Fruit fly (Drosophila melanogaster): ENCODE data around the gene Iml1.

The Iml1 gene

dm6 chr3L:1549634-1550071 is 15.8 kb upstream of the Iml1 start (continued):
- TF ChIP-seq CG14667 (GFP tag; IDR thresholded peaks at IDR 0.05) (no peak), org-1 (GFP tag; optimal IDR thresholded peaks at IDR 0.05) (no peak), CG32767 (GFP tag; IDR thresholded peaks at IDR 0.05) (no peak), tx (GFP tag; optimal IDR thresholded peaks at IDR 0.05) (no peak), CG13424 (tag; optimal IDR thresholded peaks at IDR 0.05) (no peak), az2 (GFP tag; optimal IDR thresholded peaks at IDR 0.05) (no peak), CG3726 (GFP tag; IDR thresholded peaks at IDR 0.05) (no peak), CG12769 (tag; optimal IDR thresholded peaks at IDR 0.05) (peak; percentile 16), CG2199 (GFP tag; IDR thresholded peaks at IDR 0.05) (0 out of 3 replicates have a peak, but pooled peaks have one; percentile 27), bab2 (GFP tag; optimal IDR thresholded peaks at IDR 0.05) (no peak), CG16815 (GFP tag; optimal IDR thresholded peaks at IDR 0.05) (no peak), CG12104 (GFP tag; optimal IDR thresholded peaks at IDR 0.05) (no peak), so (GFP tag; IDR thresholded peaks at IDR 0.05) (peak; percentile 49; the same call in 1 of the 3 replicates), pan (optimal IDR thresholded peaks at IDR 0.05) (no peak), pan (GFP tag; optimal IDR thresholded peaks at IDR 0.05 in 1 of 2, IDR thresholded peaks at IDR 0.05 in 1 of 2) (no peak), NK7.1 (GFP tag; optimal IDR thresholded peaks at IDR 0.05) (no peak), CG11456 (GFP tag; IDR thresholded peaks at IDR 0.05) (no peak), sd (tag; optimal IDR thresholded peaks at IDR 0.05) (peak; percentile 51), chinmo (GFP tag; IDR thresholded peaks at IDR 0.05; ENCODE audit: partially characterized antibody) (peak; percentile 81; the same call in 1 of the 4 replicates), sisA (GFP tag; IDR thresholded peaks at IDR 0.05) (no peak), CG17612 (GFP tag; IDR thresholded peaks at IDR 0.05) (no peak), GATAe (GFP tag; conservative IDR thresholded peaks at IDR 0.05) (no peak), C15 (GFP tag; IDR thresholded peaks at IDR 0.05) (no peak), CG6175 (GFP tag; IDR thresholded peaks at IDR 0.05) (no peak), CG3281 (GFP tag; optimal IDR thresholded peaks at IDR 0.05) (no peak), CG17912 (GFP tag; optimal IDR thresholded peaks at IDR 0.05) (no peak), Stat92E (GFP tag; optimal IDR thresholded peaks at IDR 0.05) (no peak), CG15479 (GFP tag; optimal IDR thresholded peaks at IDR 0.05) (no peak), mirr (GFP tag; optimal IDR thresholded peaks at IDR 0.05) (no peak), Nf-YA (GFP tag; IDR thresholded peaks at IDR 0.05) (no peak), CG14860 (GFP tag; IDR thresholded peaks at IDR 0.05; ENCODE audit: partially characterized antibody) (0 out of 3 replicates have a peak, but pooled peaks have one; percentile 38), Bdp1 (GFP tag; optimal IDR thresholded peaks at IDR 0.05) (no peak), Pdp1 (GFP tag; optimal IDR thresholded peaks at IDR 0.05) (peak in 1 of 2 experiments; percentile 4), tna (GFP tag; IDR thresholded peaks at IDR 0.05; ENCODE audit: partially characterized antibody) (0 out of 2 replicates have a peak, but pooled peaks have one; percentile 17), CG15514 (GFP tag; optimal IDR thresholded peaks at IDR 0.05) (peak; percentile 97), Dp (GFP tag; optimal IDR thresholded peaks at IDR 0.05) (no peak), Rx (GFP tag; IDR thresholded peaks at IDR 0.05) (no peak), mld (GFP tag; IDR thresholded peaks at IDR 0.05; ENCODE audit: partially characterized antibody) (0 out of 3 replicates have a peak, but pooled peaks have one; percentile 35), Hr39 (optimal IDR thresholded peaks at IDR 0.05) (no peak), CG3847 (GFP tag; IDR thresholded peaks at IDR 0.05) (no peak), zf30C (GFP tag; optimal IDR thresholded peaks at IDR 0.05) (no peak), tgo (GFP tag; IDR thresholded peaks at IDR 0.05) (no peak), pho (GFP tag; optimal IDR thresholded peaks at IDR 0.05) (no peak), bigmax (GFP tag; optimal IDR thresholded peaks at IDR 0.05) (no peak), CG18011 (GFP tag; optimal IDR thresholded peaks at IDR 0.05) (no peak), CHES-1-like (GFP tag; optimal IDR thresholded peaks at IDR 0.05) (no peak), Dref (GFP tag; IDR thresholded peaks at IDR 0.05) (no peak), fd102C (GFP tag; optimal IDR thresholded peaks at IDR 0.05) (no peak)

Measured in whole organism, embryonic.